Fruit fly (Drosophila melanogaster) whole organism, embryonic: ENCODE results near the gene CG5934.
A peak's percentile ranks its signal among the peaks of the same experiment; 100 is the strongest.

Source experiments
- CG10267 ChIP-seq: fragments of 200-800 bp; sonication (Bioruptor generic); optimal IDR thresholded peaks from 2 replicates; lab custom pipeline; 2018; ENCODE audit warnings: missing biosample characterization, mild to moderate bottlenecking, missing genetic modification characterization, moderate library complexity
- CG15601 ChIP-seq: fragments of 200-800 bp; sonication (Bioruptor generic); optimal IDR thresholded peaks from 3 replicates; lab custom pipeline; 2019; ENCODE audit warnings: missing biosample characterization, mild to moderate bottlenecking, missing genetic modification characterization, moderate library complexity
- CG4617 ChIP-seq: fragments of 200-800 bp; sonication (Bioruptor generic); optimal IDR thresholded peaks from 3 replicates; lab custom pipeline; 2016; ENCODE audit warnings: missing biosample characterization, missing genetic modification characterization, borderline replicate concordance
- CG9437 ChIP-seq: fragments of 200-800 bp; sonication (Bioruptor generic); optimal IDR thresholded peaks from 2 replicates; lab custom pipeline; 2018; ENCODE audit warnings: missing biosample characterization, mild to moderate bottlenecking, missing genetic modification characterization
- CTCF ChIP-seq: fragments of 200-800 bp; sonication (Bioruptor generic); optimal IDR thresholded peaks from 2 replicates; lab custom pipeline; 2017; ENCODE audit warnings: missing biosample characterization, mild to moderate bottlenecking, missing genetic modification characterization, moderate library complexity
- CrebB ChIP-seq: fragments of 200-800 bp; sonication (Bioruptor generic); optimal IDR thresholded peaks from 3 replicates; lab custom pipeline; 2018; ENCODE audit warnings: missing biosample characterization, mild to moderate bottlenecking, missing genetic modification characterization
- Dip2 ChIP-seq: fragments of 200-800 bp; sonication (Bioruptor generic); IDR thresholded peaks from 2 replicates; pipeline ENCODE4 v1.3.6; 2022; ENCODE audit warnings: missing biosample characterization, missing genetic modification characterization
- Fer2 ChIP-seq: fragments of 200-800 bp; sonication (Bioruptor generic); optimal IDR thresholded peaks from 2 replicates; lab custom pipeline; 2018; ENCODE audit warnings: missing biosample characterization, mild to moderate bottlenecking, missing genetic modification characterization, moderate library complexity
- Nf-YA ChIP-seq: fragments of 200-800 bp; sonication (Bioruptor generic); IDR thresholded peaks from 2 replicates; pipeline ENCODE4 v1.3.6; 2022; ENCODE audit warnings: missing biosample characterization, missing genetic modification characterization
- Opbp ChIP-seq: fragments of 200-800 bp; sonication (Bioruptor generic); IDR thresholded peaks from 3 replicates; pipeline ENCODE4 v1.3.6; 2022; ENCODE audit warnings: missing biosample characterization, missing genetic modification characterization; ENCODE audit not compliant: partially characterized antibody
- YL-1 ChIP-seq: fragments of 200-800 bp; sonication (Bioruptor generic); optimal IDR thresholded peaks from 3 replicates; lab custom pipeline; 2017; ENCODE audit warnings: missing biosample characterization, mild to moderate bottlenecking, missing genetic modification characterization

DNA sequence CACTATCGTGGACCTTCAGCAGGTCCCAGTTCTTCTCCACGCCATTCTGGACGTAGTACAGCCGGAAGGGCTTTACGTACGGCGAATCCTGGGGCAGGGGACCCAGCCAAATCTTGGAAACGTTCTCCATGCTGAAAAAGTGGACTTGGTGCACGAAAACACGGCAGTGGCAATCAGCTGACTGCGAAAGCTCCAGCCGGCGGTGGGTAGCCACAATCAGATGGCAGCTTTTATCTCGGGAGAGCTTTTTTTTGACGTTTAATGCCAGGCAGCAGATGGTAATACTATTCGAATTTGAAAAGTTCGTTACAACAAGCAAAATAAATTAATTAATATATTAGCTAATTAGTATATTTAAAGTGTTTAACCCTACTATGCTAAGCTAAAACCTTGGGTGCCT, 45.2 kb upstream of the CG5934 start, which contains the start of gene CG42813:
- no peak for TF ChIP-seq CG4617 (GFP tag; lab: Kevin White, UChicago)
- TF ChIP-seq CrebB (tag; lab: Kevin White, UChicago): no peak
- no peak for TF ChIP-seq Fer2
- TF ChIP-seq CTCF: peak; percentile 84
- TF ChIP-seq CG10267 (tag; lab: Kevin White, UChicago): no peak
- no peak for TF ChIP-seq CG9437 (GFP tag; lab: Kevin White, UChicago)
- TF ChIP-seq YL-1: no peak
- TF ChIP-seq Dip2 (GFP tag; lab: Robert Waterston, UW): no peak
- TF ChIP-seq Opbp (GFP tag; lab: Robert Waterston, UW): no peak
- no peak for TF ChIP-seq Nf-YA (GFP tag; lab: Robert Waterston, UW)
- no peak for TF ChIP-seq CG15601 (tag; lab: Kevin White, UChicago)
